Worm (Caenorhabditis elegans): Measurements from ENCODE around the gene str-211.

ce11 chrV:4960686-4961085, 16.6 kb upstream of the str-211 start:
- TF ChIP-seq W03F9.2 (tag; optimal IDR thresholded peaks at IDR 0.05): no peak
- no peak for TF ChIP-seq him-1 (tag; optimal IDR thresholded peaks at IDR 0.05)

Measured in whole organism, L4/young adult.